Worm (Caenorhabditis elegans): ENCODE results near the gene B0462.4.

Gene B0462.4

ce11 chrV:18371028-18371427 lies 40.0 kb upstream of the B0462.4 start:
- no peak for TF ChIP-seq hlh-13 (GFP tag; optimal IDR thresholded peaks at IDR 0.05)
- no peak for TF ChIP-seq fkh-10 (GFP tag; optimal IDR thresholded peaks at IDR 0.05)
- no peak for TF ChIP-seq ceh-2 (tag; optimal IDR thresholded peaks at IDR 0.05)
- no peak for TF ChIP-seq tbx-7 (tag; optimal IDR thresholded peaks at IDR 0.05)
- TF ChIP-seq dmd-4 (tag; optimal IDR thresholded peaks at IDR 0.05; ENCODE audit: borderline replicate concordance) = no peak
- TF ChIP-seq ceh-30 (tag; optimal IDR thresholded peaks at IDR 0.05) = no peak
- TF ChIP-seq odd-2 (tag; optimal IDR thresholded peaks at IDR 0.05) = no peak
- no peak for TF ChIP-seq K09A11.1 (tag; optimal IDR thresholded peaks at IDR 0.05; ENCODE audit: insufficient read depth)
- TF ChIP-seq ceh-48 (tag; optimal IDR thresholded peaks at IDR 0.05) = no peak
- TF ChIP-seq ttx-3 (tag; optimal IDR thresholded peaks at IDR 0.05) = no peak
- no peak for TF ChIP-seq ceh-9 (tag; optimal IDR thresholded peaks at IDR 0.05)
- no peak for TF ChIP-seq hlh-15 (tag; optimal IDR thresholded peaks at IDR 0.05)

ce11 chrV:18368322-18368721 lies 37.3 kb upstream of the B0462.4 start, which contains the start of gene C08E8.6:
C08E8.6 (minus strand) TSS chrV:18368422.
- TF ChIP-seq ceh-45 (GFP tag; IDR thresholded peaks at IDR 0.05) = no peak
- TF ChIP-seq nfya-1 (tag; optimal IDR thresholded peaks at IDR 0.05) = no peak
- TF ChIP-seq sox-4 (tag; optimal IDR thresholded peaks at IDR 0.05) = no peak
- TF ChIP-seq K09A11.1 (tag; optimal IDR thresholded peaks at IDR 0.05; ENCODE audit: insufficient read depth) = no peak

ce11 chrV:18364558-18364957 lies 33.6 kb upstream of the B0462.4 start, which contains the start of gene C08E8.9:
C08E8.9 (plus strand) TSS chrV:18364858.
- no peak for TF ChIP-seq hlh-30 (tag; optimal IDR thresholded peaks at IDR 0.05; ENCODE audit: insufficient read depth)
- TF ChIP-seq hlh-15 (tag; optimal IDR thresholded peaks at IDR 0.05) = no peak
- TF ChIP-seq hlh-13 (GFP tag; optimal IDR thresholded peaks at IDR 0.05) = no peak
- TF ChIP-seq ceh-19 (GFP tag; optimal IDR thresholded peaks at IDR 0.05) = no peak
- no peak for TF ChIP-seq unc-3 (GFP tag; conservative IDR thresholded peaks at IDR 0.05)
- no peak for TF ChIP-seq unc-3 (tag; optimal IDR thresholded peaks at IDR 0.05)
- TF ChIP-seq sox-2 (GFP tag; IDR thresholded peaks at IDR 0.05) = no peak
- TF ChIP-seq dve-1 (tag; optimal IDR thresholded peaks at IDR 0.05) = no peak
- TF ChIP-seq ref-2 (tag; optimal IDR thresholded peaks at IDR 0.05) = no peak
- no peak for TF ChIP-seq unc-55 (GFP tag; optimal IDR thresholded peaks at IDR 0.05)
- no peak for TF ChIP-seq ztf-16 (tag; optimal IDR thresholded peaks at IDR 0.05)
- no peak for TF ChIP-seq hlh-6 (tag; optimal IDR thresholded peaks at IDR 0.05)
- no peak for TF ChIP-seq ahr-1 (tag; optimal IDR thresholded peaks at IDR 0.05)
- TF ChIP-seq hlh-8 (tag; optimal IDR thresholded peaks at IDR 0.05) = no peak
- no peak for TF ChIP-seq ceh-9 (tag; optimal IDR thresholded peaks at IDR 0.05)
- TF ChIP-seq tbx-2 (tag; optimal IDR thresholded peaks at IDR 0.05) = no peak
- no peak for TF ChIP-seq eyg-1 (tag; optimal IDR thresholded peaks at IDR 0.05)

ce11 chrV:18362402-18362801 lies 31.4 kb upstream of the B0462.4 start, which contains the start of gene C08E8.1:
C08E8.1 (minus strand) TSS chrV:18362502.
- TF ChIP-seq ztf-16 (tag; optimal IDR thresholded peaks at IDR 0.05) (no peak), ceh-9 (tag; optimal IDR thresholded peaks at IDR 0.05) (no peak), ceh-14 (tag; optimal IDR thresholded peaks at IDR 0.05) (no peak), ceh-31 (tag; optimal IDR thresholded peaks at IDR 0.05) (no peak), nfya-1 (tag; optimal IDR thresholded peaks at IDR 0.05) (no peak), dve-1 (tag; optimal IDR thresholded peaks at IDR 0.05) (no peak), dmd-4 (tag; optimal IDR thresholded peaks at IDR 0.05; ENCODE audit: borderline replicate concordance) (no peak), pha-2 (tag; optimal IDR thresholded peaks at IDR 0.05) (no peak), hlh-30 (tag; optimal IDR thresholded peaks at IDR 0.05; ENCODE audit: insufficient read depth) (no peak), sox-2 (GFP tag; IDR thresholded peaks at IDR 0.05) (no peak), ceh-48 (tag; optimal IDR thresholded peaks at IDR 0.05) (no peak), fax-1 (tag; optimal IDR thresholded peaks at IDR 0.05) (no peak), ceh-2 (tag; optimal IDR thresholded peaks at IDR 0.05) (no peak), pqm-1 (tag; optimal IDR thresholded peaks at IDR 0.05) (no peak), F13H6.1 (tag; optimal IDR thresholded peaks at IDR 0.05) (no peak), Y22D7AL.16 (tag; optimal IDR thresholded peaks at IDR 0.05) (no peak), ceh-6 (GFP tag; optimal IDR thresholded peaks at IDR 0.05) (no peak), ttx-3 (tag; optimal IDR thresholded peaks at IDR 0.05) (no peak)
